Fruit fly (Drosophila melanogaster) whole organism, embryonic: ENCODE measurements around the gene CG12009.
A peak's percentile ranks its signal among the peaks of the same experiment; 100 is the strongest.

ENCODE experiments used
- Awh ChIP-seq: fragments of 200-800 bp; sonication (Bioruptor generic); IDR thresholded peaks from 2 replicates; pipeline ENCODE4, ENCODE4 v1.3.6; 2022; ENCODE audit warnings: missing biosample characterization, missing genetic modification characterization
- CG10209 ChIP-seq: fragments of 200-800 bp; sonication (Bioruptor generic); optimal IDR thresholded peaks from 3 replicates; lab custom pipeline; 2017; ENCODE audit warnings: missing biosample characterization, mild to moderate bottlenecking, missing genetic modification characterization, missing genetic modification reagents
- CG11560 ChIP-seq: fragments of 200-800 bp; sonication (Bioruptor generic); IDR thresholded peaks from 3 replicates; pipeline ENCODE4 v1.3.6; 2022; ENCODE audit warnings: missing biosample characterization, missing genetic modification characterization
- CG12769 ChIP-seq: fragments of 200-800 bp; sonication (Bioruptor generic); optimal IDR thresholded peaks from 2 replicates; lab custom pipeline; 2019; ENCODE audit warnings: missing biosample characterization, mild to moderate bottlenecking, missing genetic modification characterization, moderate library complexity
- CG12942 ChIP-seq: fragments of 200-800 bp; sonication (Bioruptor generic); optimal IDR thresholded peaks from 3 replicates; lab custom pipeline; 2016; ENCODE audit warnings: missing biosample characterization, missing genetic modification characterization
- CG13123 ChIP-seq: fragments of 200-800 bp; sonication (Bioruptor generic); optimal IDR thresholded peaks from 2 replicates; lab custom pipeline; 2016; ENCODE audit warnings: missing biosample characterization, missing genetic modification characterization
- CG14014 ChIP-seq: fragments of 200-800 bp; sonication (Bioruptor generic); IDR thresholded peaks from 2 replicates; pipeline ENCODE4 v1.3.6; 2022; ENCODE audit warnings: missing biosample characterization, missing genetic modification characterization
- CG14860 ChIP-seq: fragments of 200-800 bp; sonication (Bioruptor generic); IDR thresholded peaks from 3 replicates; pipeline ENCODE4 v1.3.6; 2022; ENCODE audit warnings: missing biosample characterization, missing genetic modification characterization; ENCODE audit not compliant: partially characterized antibody
- CG15601 ChIP-seq: fragments of 200-800 bp; sonication (Bioruptor generic); optimal IDR thresholded peaks from 3 replicates; lab custom pipeline; 2019; ENCODE audit warnings: missing biosample characterization, mild to moderate bottlenecking, missing genetic modification characterization, moderate library complexity
- CG17328 ChIP-seq: fragments of 200-800 bp; sonication (Bioruptor generic); IDR thresholded peaks from 2 replicates; pipeline ENCODE4 v1.3.6; 2022; ENCODE audit warnings: missing biosample characterization, missing genetic modification characterization
- CG17568 ChIP-seq: fragments of 200-800 bp; sonication (Bioruptor generic); optimal IDR thresholded peaks from 2 replicates; lab custom pipeline; 2018; ENCODE audit warnings: missing biosample characterization, mild to moderate bottlenecking, missing genetic modification characterization, moderate library complexity
- CG1832 ChIP-seq: fragments of 200-800 bp; sonication (Bioruptor generic); optimal IDR thresholded peaks from 2 replicates; lab custom pipeline; 2017; ENCODE audit warnings: missing biosample characterization, mild to moderate bottlenecking, missing genetic modification characterization, inconsistent platforms
- CG3281 ChIP-seq: fragments of 200-800 bp; sonication (Bioruptor generic); optimal IDR thresholded peaks from 3 replicates; lab custom pipeline; 2017; ENCODE audit warnings: missing biosample characterization, mild to moderate bottlenecking, missing genetic modification characterization
- CG42726 ChIP-seq: fragments of 200-800 bp; sonication (Bioruptor generic); IDR thresholded peaks from 2 replicates; pipeline ENCODE4 v1.3.6; 2022; ENCODE audit warnings: missing biosample characterization, missing genetic modification characterization; ENCODE audit not compliant: partially characterized antibody
- CG4820 ChIP-seq: fragments of 200-800 bp; sonication (Bioruptor generic); optimal IDR thresholded peaks from 3 replicates; lab custom pipeline; 2016; ENCODE audit warnings: missing biosample characterization, missing genetic modification characterization
- CG6813 ChIP-seq: fragments of 200-800 bp; sonication (Bioruptor generic); optimal IDR thresholded peaks from 2 replicates; lab custom pipeline; 2017; ENCODE audit warnings: missing biosample characterization, missing genetic modification characterization, mild to moderate bottlenecking, moderate library complexity, missing genetic modification reagents
- CG7271 ChIP-seq: fragments of 200-800 bp; sonication (Bioruptor generic); optimal IDR thresholded peaks from 2 replicates; lab custom pipeline; 2018; ENCODE audit warnings: missing biosample characterization, mild to moderate bottlenecking, missing genetic modification characterization, moderate library complexity
- CG8281 ChIP-seq: fragments of 200-800 bp; sonication (Bioruptor generic); optimal IDR thresholded peaks from 2 replicates; lab custom pipeline; 2018; ENCODE audit warnings: missing biosample characterization, mild to moderate bottlenecking, missing genetic modification characterization, moderate library complexity
- CG9215 ChIP-seq: fragments of 200-800 bp; sonication (Bioruptor generic); IDR thresholded peaks from 2 replicates; pipeline ENCODE4 v1.3.6; 2022; ENCODE audit warnings: missing biosample characterization, missing genetic modification characterization
- CTCF ChIP-seq: fragments of 200-800 bp; sonication (Bioruptor generic); optimal IDR thresholded peaks from 2 replicates; lab custom pipeline; 2017; ENCODE audit warnings: missing biosample characterization, mild to moderate bottlenecking, missing genetic modification characterization, moderate library complexity
- Camta ChIP-seq: fragments of 200-800 bp; sonication (Bioruptor generic); optimal IDR thresholded peaks from 2 replicates; lab custom pipeline; 2016; ENCODE audit warnings: missing biosample characterization, missing genetic modification characterization
- CkIIα-i1 ChIP-seq: fragments of 200-800 bp; sonication (Bioruptor generic); IDR thresholded peaks from 2 replicates; pipeline ENCODE4 v1.3.6; 2022; ENCODE audit warnings: missing biosample characterization, missing genetic modification characterization
- D19B ChIP-seq: fragments of 200-800 bp; sonication (Bioruptor generic); optimal IDR thresholded peaks from 2 replicates; lab custom pipeline; 2017; ENCODE audit warnings: missing biosample characterization, mild to moderate bottlenecking, missing genetic modification characterization
- E2f1 ChIP-seq: fragments of 200-800 bp; sonication (Bioruptor generic); IDR thresholded peaks from 2 replicates; pipeline ENCODE4 v1.3.6; 2022; ENCODE audit warnings: missing biosample characterization, missing genetic modification characterization
- HLH54F ChIP-seq: fragments of 200-800 bp; sonication (Bioruptor generic); optimal IDR thresholded peaks from 3 replicates; lab custom pipeline; 2016; ENCODE audit warnings: missing biosample characterization, missing genetic modification characterization
- Hmr ChIP-seq: fragments of 200-800 bp; sonication (Bioruptor generic); optimal IDR thresholded peaks from 3 replicates; lab custom pipeline; 2017; ENCODE audit warnings: mild to moderate bottlenecking, missing biosample characterization, missing genetic modification reagents, missing genetic modification characterization
- Jarid2 ChIP-seq: fragments of 200-800 bp; sonication (Bioruptor generic); optimal IDR thresholded peaks from 3 replicates; lab custom pipeline; 2017; ENCODE audit warnings: mild to moderate bottlenecking, missing biosample characterization, missing genetic modification reagents, missing genetic modification characterization
- Kr ChIP-seq: fragments of 200-800 bp; sonication (Bioruptor generic); optimal IDR thresholded peaks from 2 replicates; lab custom pipeline; 2017; ENCODE audit warnings: missing biosample characterization, mild to moderate bottlenecking, missing genetic modification characterization
- Lhr ChIP-seq: fragments of 200-800 bp; sonication (Bioruptor generic); optimal IDR thresholded peaks from 3 replicates; lab custom pipeline; 2017; ENCODE audit warnings: mild to moderate bottlenecking, missing biosample characterization, missing genetic modification reagents, missing genetic modification characterization
- Rx ChIP-seq: fragments of 200-800 bp; sonication (Bioruptor generic); IDR thresholded peaks from 2 replicates; pipeline ENCODE4 v1.3.6; 2022; ENCODE audit warnings: missing biosample characterization, missing genetic modification characterization
- Spps ChIP-seq: fragments of 200-800 bp; sonication (Bioruptor generic); optimal IDR thresholded peaks from 2 replicates; lab custom pipeline; 2018; ENCODE audit warnings: missing biosample characterization, mild to moderate bottlenecking, missing genetic modification characterization
- Trl ChIP-seq, 3 experiments: fragments of >200 bp in 2 of 3; fragments of 200-800 bp in 1 of 3; sonication (Bioruptor generic) in 1 of 3; optimal IDR thresholded peaks; 2 replicates in 1 of 3; 3 replicates in 2 of 3; lab custom pipeline; 2016 to 2017; ENCODE audit warnings: missing biosample characterization in 1 of 3, missing genetic modification characterization in 1 of 3
- ash1 ChIP-seq: fragments of 200-800 bp; sonication (Bioruptor generic); optimal IDR thresholded peaks from 2 replicates; lab custom pipeline; 2018; ENCODE audit warnings: missing biosample characterization, mild to moderate bottlenecking, missing genetic modification characterization
- bcd ChIP-seq: fragments of 200-800 bp; sonication (Bioruptor generic); optimal IDR thresholded peaks from 2 replicates; lab custom pipeline; 2017; ENCODE audit warnings: missing biosample characterization, mild to moderate bottlenecking, missing genetic modification characterization
- cato ChIP-seq: fragments of 200-800 bp; sonication (Bioruptor generic); optimal IDR thresholded peaks from 2 replicates; lab custom pipeline; 2016; ENCODE audit warnings: missing biosample characterization, missing genetic modification characterization, borderline replicate concordance
- caup ChIP-seq: fragments of 200-800 bp; sonication (Bioruptor generic); optimal IDR thresholded peaks from 3 replicates; lab custom pipeline; 2017; ENCODE audit warnings: missing biosample characterization, mild to moderate bottlenecking, missing genetic modification characterization, moderate library complexity; ENCODE audit not compliant: severe bottlenecking
- dmrt11E ChIP-seq: fragments of 200-800 bp; sonication (Bioruptor generic); optimal IDR thresholded peaks from 3 replicates; lab custom pipeline; 2018; ENCODE audit warnings: missing biosample characterization, mild to moderate bottlenecking, missing genetic modification characterization, moderate library complexity
- gcm ChIP-seq: fragments of 200-800 bp; sonication (Bioruptor generic); optimal IDR thresholded peaks from 2 replicates; lab custom pipeline; 2019; ENCODE audit warnings: missing biosample characterization, mild to moderate bottlenecking, missing genetic modification characterization, moderate library complexity
- gt ChIP-seq: fragments of 200-800 bp; sonication (Bioruptor generic); IDR thresholded peaks from 2 replicates; pipeline ENCODE4 v1.3.6; 2022; ENCODE audit warnings: missing biosample characterization, missing genetic modification characterization
- ham ChIP-seq: fragments of 200-800 bp; sonication (Bioruptor generic); IDR thresholded peaks from 2 replicates; pipeline ENCODE4 v1.3.6; 2022; ENCODE audit warnings: missing biosample characterization, missing genetic modification characterization
- lbe ChIP-seq: fragments of 200-800 bp; sonication (Bioruptor generic); optimal IDR thresholded peaks from 2 replicates; lab custom pipeline; 2016; ENCODE audit warnings: missing biosample characterization, mild to moderate bottlenecking, missing genetic modification characterization
- mam ChIP-seq: fragments of 200-800 bp; sonication (Bioruptor generic); optimal IDR thresholded peaks from 3 replicates; lab custom pipeline; 2016; ENCODE audit warnings: missing biosample characterization, missing genetic modification characterization
- mld ChIP-seq: fragments of 200-800 bp; sonication (Bioruptor generic); IDR thresholded peaks from 3 replicates; pipeline ENCODE4 v1.3.6; 2022; ENCODE audit warnings: missing biosample characterization, missing genetic modification characterization; ENCODE audit not compliant: partially characterized antibody
- sna ChIP-seq: fragments of 200-800 bp; sonication (Bioruptor generic); IDR thresholded peaks from 2 replicates; pipeline ENCODE4 v1.3.6; 2022; ENCODE audit warnings: missing biosample characterization, missing genetic modification characterization; ENCODE audit not compliant: partially characterized antibody
- ssp ChIP-seq: fragments of 200-800 bp; sonication (Bioruptor generic); IDR thresholded peaks from 2 replicates; pipeline ENCODE4 v1.3.6; 2022; ENCODE audit warnings: missing biosample characterization, missing genetic modification characterization
- tap ChIP-seq: fragments of 200-800 bp; optimal IDR thresholded peaks from 3 replicates; lab custom pipeline; 2019; ENCODE audit warnings: missing biosample characterization, mild to moderate bottlenecking, missing genetic modification characterization, moderate library complexity
- trem ChIP-seq: fragments of 200-800 bp; optimal IDR thresholded peaks from 3 replicates; lab custom pipeline; 2019; ENCODE audit warnings: missing biosample characterization, mild to moderate bottlenecking, missing genetic modification characterization, moderate library complexity
- ttk ChIP-seq: fragments of 200-800 bp; sonication (Bioruptor generic); IDR thresholded peaks from 2 replicates; pipeline ENCODE4 v2.1.2; 2022; ENCODE audit warnings: missing biosample characterization, missing genetic modification characterization
- unc-4 ChIP-seq: fragments of 200-800 bp; sonication (Bioruptor generic); IDR thresholded peaks from 2 replicates; pipeline ENCODE4 v1.3.6; 2022; ENCODE audit warnings: missing biosample characterization, missing genetic modification characterization; ENCODE audit not compliant: partially characterized antibody
- zen2 ChIP-seq: fragments of 200-800 bp; sonication (Bioruptor generic); IDR thresholded peaks from 3 replicates; pipeline ENCODE4 v1.3.6; 2022; ENCODE audit warnings: missing biosample characterization, missing genetic modification characterization; ENCODE audit not compliant: partially characterized antibody

CG12009 gene

DNA sequence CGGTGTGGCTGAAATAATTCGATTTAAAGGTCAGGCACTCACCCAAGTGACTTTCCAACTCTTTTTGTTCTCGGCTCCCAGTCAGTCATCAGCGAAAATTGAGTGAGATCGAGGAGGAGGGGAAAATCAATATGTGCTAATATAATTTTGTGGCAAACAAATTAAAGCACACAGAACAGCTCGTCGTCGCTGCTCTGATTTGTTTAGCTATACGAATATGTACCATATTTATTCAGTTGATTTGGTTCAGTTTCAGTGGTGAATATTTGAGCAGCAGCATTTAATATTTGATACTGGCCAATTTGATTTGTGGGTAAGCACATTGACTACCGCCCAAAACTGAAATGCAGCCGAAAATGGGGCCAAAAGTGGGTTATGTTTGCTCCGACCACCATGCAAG is 14.2 kb downstream of the CG12009 start (continued):
- TF ChIP-seq ash1 (GFP tag; lab: Kevin White, UChicago): no peak
- no peak for TF ChIP-seq mld (GFP tag; lab: Robert Waterston, UW)
- TF ChIP-seq CG1832 (GFP tag; lab: Kevin White, UChicago): no peak
- no peak for TF ChIP-seq trem (tag; lab: Kevin White, UChicago)
- no peak for TF ChIP-seq CG9215 (GFP tag; lab: Robert Waterston, UW)
- no peak for TF ChIP-seq CkIIα-i1 (GFP tag; lab: Robert Waterston, UW)
- TF ChIP-seq Hmr (GFP tag; lab: Kevin White, UChicago): peak; percentile 52
- peak; percentile 74 for TF ChIP-seq CG10209
- TF ChIP-seq Jarid2 (GFP tag; lab: Kevin White, UChicago): peak; percentile 25
- TF ChIP-seq unc-4 (GFP tag; lab: Robert Waterston, UW): no peak
- TF ChIP-seq CG3281 (GFP tag; lab: Kevin White, UChicago): peak; percentile 55
- TF ChIP-seq Lhr (GFP tag; lab: Kevin White, UChicago): peak; percentile 1
- TF ChIP-seq Awh (GFP tag; lab: Robert Waterston, UW): no peak
- no peak for TF ChIP-seq CG11560
- TF ChIP-seq CG4820 (GFP tag; lab: Kevin White, UChicago): peak; percentile 40
- TF ChIP-seq ham: no peak
- TF ChIP-seq D19B (GFP tag; lab: Kevin White, UChicago): no peak
- no peak for TF ChIP-seq ssp
- no peak for TF ChIP-seq tap (tag; lab: Kevin White, UChicago)
- no peak for TF ChIP-seq CG14860 (GFP tag; lab: Robert Waterston, UW)
- TF ChIP-seq Camta (GFP tag; lab: Kevin White, UChicago): peak; percentile 26
- TF ChIP-seq CG12942 (GFP tag; lab: Kevin White, UChicago): peak; percentile 4
- TF ChIP-seq CG14014 (GFP tag; lab: Robert Waterston, UW): no peak
- TF ChIP-seq Rx (GFP tag; lab: Robert Waterston, UW): no peak
- TF ChIP-seq CTCF: no peak
- TF ChIP-seq CG17328 (GFP tag; lab: Robert Waterston, UW): peak; percentile 19; the same call in 1 of the 2 replicates
- TF ChIP-seq CG13123 (GFP tag; lab: Kevin White, UChicago): peak; percentile 24
- no peak for TF ChIP-seq Kr
- peak; percentile 75 for TF ChIP-seq CG12769
- peak; percentile 31 for TF ChIP-seq cato (GFP tag; lab: Kevin White, UChicago)
- peak; percentile 34 for TF ChIP-seq CG15601
- TF ChIP-seq caup (GFP tag; lab: Kevin White, UChicago): peak; percentile 68
- TF ChIP-seq HLH54F (GFP tag; lab: Kevin White, UChicago): peak; percentile 9
- TF ChIP-seq bcd (GFP tag; lab: Kevin White, UChicago): no peak
- TF ChIP-seq E2f1: no peak
- TF ChIP-seq zen2 (GFP tag; lab: Robert Waterston, UW): no peak
- TF ChIP-seq dmrt11E: peak; percentile 58
- TF ChIP-seq CG17568 (GFP tag; lab: Kevin White, UChicago): peak; percentile 60
- no peak for TF ChIP-seq mam
- TF ChIP-seq CG7271 (tag; lab: Kevin White, UChicago): no peak
- no peak for TF ChIP-seq gcm (GFP tag; lab: Kevin White, UChicago)
- no peak for TF ChIP-seq Spps (tag; lab: Kevin White, UChicago)
- no peak for TF ChIP-seq lbe (GFP tag; lab: Kevin White, UChicago)
- TF ChIP-seq Trl (optimal IDR thresholded peaks at IDR 0.05; lab: Kevin White, UChicago): no peak
- peak; percentile 25 for TF ChIP-seq Trl (GFP tag; optimal IDR thresholded peaks at IDR 0.05; lab: Kevin White, UChicago)
- TF ChIP-seq CG42726 (GFP tag; lab: Robert Waterston, UW): no peak
- no peak for TF ChIP-seq ttk (GFP tag; lab: Robert Waterston, UW)
- TF ChIP-seq gt (GFP tag; lab: Robert Waterston, UW): no peak
- no peak for TF ChIP-seq sna (GFP tag; lab: Robert Waterston, UW)
- TF ChIP-seq CG8281: no peak
- peak; percentile 67 for TF ChIP-seq CG6813 (GFP tag; lab: Kevin White, UChicago)
